Worm (Caenorhabditis elegans): ENCODE results near the gene grl-7.

- no peak for TF ChIP-seq ztf-4 (tag; optimal IDR thresholded peaks at IDR 0.05)
- no peak for TF ChIP-seq ceh-28 (tag; optimal IDR thresholded peaks at IDR 0.05)
- no peak for TF ChIP-seq mml-1 (tag; optimal IDR thresholded peaks at IDR 0.05)
- TF ChIP-seq nhr-237 (tag; optimal IDR thresholded peaks at IDR 0.05): no peak
These were observed 2.7 kb downstream of the grl-7 start for ce11 chrV:11344112-11344511.
